Fruit fly (Drosophila melanogaster) whole organism, wandering third instar larva: ENCODE results near the gene CG4629.

Experiments
- Abd-B ChIP-seq: fragments of >200 bp; optimal IDR thresholded peaks from 2 replicates; lab custom pipeline; 2017; ENCODE audit warnings: missing biosample characterization, missing genetic modification characterization
- CG32264 ChIP-seq: fragments of 200-800 bp; sonication (Bioruptor generic); optimal IDR thresholded peaks from 2 replicates; lab custom pipeline; 2016; ENCODE audit warnings: missing biosample characterization, missing genetic modification characterization
- CrebA ChIP-seq: fragments of 200-800 bp; sonication (Bioruptor generic); optimal IDR thresholded peaks from 2 replicates; lab custom pipeline; 2016; ENCODE audit warnings: missing biosample characterization, mild to moderate bottlenecking, missing genetic modification characterization, borderline replicate concordance
- Dfd ChIP-seq: fragments of >200 bp; optimal IDR thresholded peaks from 2 replicates; lab custom pipeline; 2017; ENCODE audit warnings: missing biosample characterization, missing genetic modification characterization
- Dif ChIP-seq: fragments of 200-275, 200-300 bp; sonication (Bioruptor generic); optimal IDR thresholded peaks from 2 replicates; lab custom pipeline; 2018; ENCODE audit warnings: missing biosample characterization, missing genetic modification characterization; ENCODE audit not compliant: partially characterized antibody
- GATAd ChIP-seq: sonication (Bioruptor generic); optimal IDR thresholded peaks from 2 replicates; lab custom pipeline; 2016; ENCODE audit warnings: missing biosample characterization, missing genetic modification characterization
- HLH106 ChIP-seq: fragments of 200-800 bp; optimal IDR thresholded peaks from 3 replicates; lab custom pipeline; 2019; ENCODE audit warnings: missing biosample characterization, mild to moderate bottlenecking, missing genetic modification characterization, moderate library complexity
- Hnf4 ChIP-seq: fragments of 200-800 bp; sonication (Bioruptor generic); optimal IDR thresholded peaks from 2 replicates; lab custom pipeline; 2016; ENCODE audit warnings: missing biosample characterization, mild to moderate bottlenecking, missing genetic modification characterization
- Hr78 ChIP-seq: fragments of >200 bp; optimal IDR thresholded peaks from 2 replicates; lab custom pipeline; 2017; ENCODE audit warnings: missing biosample characterization, missing genetic modification characterization
- Hr83 ChIP-seq: fragments of 200-300 bp; sonication (Bioruptor generic); optimal IDR thresholded peaks from 2 replicates; lab custom pipeline; 2016; ENCODE audit warnings: missing biosample characterization, mild to moderate bottlenecking, missing genetic modification characterization, moderate library complexity; ENCODE audit not compliant: poor library complexity, severe bottlenecking
- Jra ChIP-seq: sonication (Bioruptor generic); optimal IDR thresholded peaks from 2 replicates; lab custom pipeline; 2016; ENCODE audit warnings: missing biosample characterization, missing genetic modification characterization
- Mio ChIP-seq: sonication (Bioruptor generic); optimal IDR thresholded peaks from 2 replicates; lab custom pipeline; 2016; ENCODE audit warnings: missing biosample characterization, missing genetic modification characterization
- Myc ChIP-seq: fragments of >200 bp; optimal IDR thresholded peaks from 2 replicates; lab custom pipeline; 2017
- N ChIP-seq: fragments of >200 bp; optimal IDR thresholded peaks from 2 replicates; lab custom pipeline; 2018; ENCODE audit warnings: missing biosample characterization, missing external identifiers, missing genetic modification characterization
- OdsH ChIP-seq: fragments of 200-800 bp; sonication (Bioruptor generic); optimal IDR thresholded peaks from 2 replicates; lab custom pipeline; 2016; ENCODE audit warnings: missing biosample characterization, mild to moderate bottlenecking, missing genetic modification characterization
- Sp1 ChIP-seq: fragments of 200-800 bp; sonication (Bioruptor generic); optimal IDR thresholded peaks from 3 replicates; lab custom pipeline; 2019; ENCODE audit warnings: missing biosample characterization, mild to moderate bottlenecking, missing genetic modification characterization, moderate library complexity
- Vsx2 ChIP-seq: fragments of 200-300, 225-300 bp; sonication (Bioruptor generic); optimal IDR thresholded peaks from 2 replicates; lab custom pipeline; 2018; ENCODE audit warnings: missing biosample characterization, missing genetic modification characterization; ENCODE audit not compliant: partially characterized antibody
- br ChIP-seq: fragments of 200-800 bp; sonication (Bioruptor generic); optimal IDR thresholded peaks from 2 replicates; lab custom pipeline; 2016; ENCODE audit warnings: missing biosample characterization, missing genetic modification characterization
- dl ChIP-seq, 2 experiments: fragments of 175-275, 200-275 bp in 1 of 2; fragments of 200-275 bp in 1 of 2; sonication (Bioruptor generic); optimal IDR thresholded peaks; lab custom pipeline; 2018; ENCODE audit warnings: mild to moderate bottlenecking in 2 of 2, missing biosample characterization in 2 of 2, missing genetic modification characterization in 2 of 2, moderate library complexity in 2 of 2; ENCODE audit not compliant: partially characterized antibody in 2 of 2, insufficient read depth in 1 of 2
- dmrt93B ChIP-seq: fragments of 200-800 bp; sonication (Bioruptor generic); optimal IDR thresholded peaks from 2 replicates; lab custom pipeline; 2018; ENCODE audit warnings: missing biosample characterization, mild to moderate bottlenecking, missing genetic modification characterization
- dsf ChIP-seq: sonication (Bioruptor generic); optimal IDR thresholded peaks from 2 replicates; lab custom pipeline; 2016; ENCODE audit warnings: missing biosample characterization, missing genetic modification characterization, borderline replicate concordance
- foxo ChIP-seq, 2 experiments: fragments of 200-800 bp; sonication (Bioruptor generic); optimal IDR thresholded peaks; 2 replicates in 1 of 2; 3 replicates in 1 of 2; lab custom pipeline; 2016 to 2017; ENCODE audit warnings: missing biosample characterization in 2 of 2, missing genetic modification characterization in 2 of 2
- fru ChIP-seq: fragments of 200-800 bp; sonication (Bioruptor generic); optimal IDR thresholded peaks from 3 replicates; lab custom pipeline; 2016; ENCODE audit warnings: missing biosample characterization, mild to moderate bottlenecking, missing genetic modification characterization
- h ChIP-seq: fragments of 200-800 bp; sonication (Bioruptor generic); optimal IDR thresholded peaks from 3 replicates; lab custom pipeline; 2016; ENCODE audit warnings: missing biosample characterization, mild to moderate bottlenecking, missing genetic modification characterization
- jim ChIP-seq: fragments of 175-275, 200-325 bp; sonication (Bioruptor generic); optimal IDR thresholded peaks from 2 replicates; lab custom pipeline; 2016; ENCODE audit warnings: missing biosample characterization, mild to moderate bottlenecking, missing genetic modification characterization
- lola ChIP-seq: fragments of >200 bp; optimal IDR thresholded peaks from 2 replicates; lab custom pipeline; 2017; ENCODE audit warnings: missing biosample characterization, missing genetic modification characterization
- pan ChIP-seq: fragments of >200 bp; optimal IDR thresholded peaks from 2 replicates; lab custom pipeline; 2017
- rgr ChIP-seq: fragments of 200-800 bp; sonication (Bioruptor generic); optimal IDR thresholded peaks from 3 replicates; lab custom pipeline; 2016; ENCODE audit warnings: missing biosample characterization, mild to moderate bottlenecking, missing genetic modification characterization
- tai ChIP-seq: sonication (Bioruptor generic); optimal IDR thresholded peaks from 2 replicates; lab custom pipeline; 2016; ENCODE audit warnings: missing biosample characterization, missing genetic modification characterization

CG4629 gene

DNA sequence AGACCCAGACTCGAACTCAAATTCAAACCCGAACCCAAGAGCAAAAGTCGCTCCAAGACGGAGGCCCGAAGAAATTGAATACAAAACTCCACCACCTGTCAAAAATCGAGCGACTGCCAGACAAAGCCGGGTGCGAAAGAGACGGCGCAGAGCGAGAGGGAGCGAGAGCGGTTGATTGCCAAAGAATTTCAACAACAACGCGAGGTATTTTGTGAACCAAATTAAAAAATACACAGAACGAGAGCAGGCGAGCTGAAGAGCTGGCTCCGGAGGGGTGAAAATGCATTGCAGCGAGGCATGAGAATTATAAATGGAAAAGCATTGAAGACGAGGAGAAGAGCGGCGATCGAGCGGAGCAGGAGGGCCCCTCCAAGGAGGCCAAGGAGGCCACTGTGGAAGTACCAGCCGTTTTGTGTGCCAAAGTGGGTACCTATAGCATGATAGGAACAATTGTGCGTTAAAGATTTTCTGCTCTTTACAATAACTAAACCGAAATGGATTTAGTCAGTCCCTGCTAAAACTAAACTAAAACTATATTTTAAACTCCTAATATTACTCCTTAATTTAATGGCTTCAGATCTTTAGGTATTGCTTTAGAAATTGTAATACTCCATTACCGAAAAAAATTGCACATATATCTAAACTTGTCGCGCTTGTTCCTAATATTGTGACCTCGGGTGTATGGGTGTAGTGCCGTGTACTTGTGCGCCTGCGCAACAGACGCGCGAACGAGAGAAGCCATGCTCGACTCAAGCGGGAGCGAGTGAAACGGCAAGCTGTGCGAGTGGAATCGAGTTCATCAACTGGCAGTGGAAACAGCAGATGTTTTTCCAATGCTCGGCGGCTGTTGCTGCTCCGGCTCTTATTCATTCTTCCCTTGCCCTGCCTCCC lies 39.6 kb downstream of the CG4629 start (continued):
- peak; percentile 50 for TF ChIP-seq Hr83
- peak; percentile 85 for TF ChIP-seq fru

dm6 chr2L:1057513-1057912 lies 44.8 kb downstream of the CG4629 start:
- TF ChIP-seq fru, result no peak
- TF ChIP-seq Mio (GFP tag; lab: Kevin White, UChicago), result no peak
- no peak for TF ChIP-seq Hr78 (GFP tag; lab: Kevin White, UChicago)
- no peak for TF ChIP-seq dmrt93B (GFP tag; lab: Kevin White, UChicago)
- TF ChIP-seq CrebA (GFP tag; lab: Kevin White, UChicago), result no peak
- TF ChIP-seq HLH106 (tag; lab: Kevin White, UChicago), result no peak
- TF ChIP-seq OdsH, result no peak
- TF ChIP-seq tai (GFP tag; lab: Kevin White, UChicago), result no peak
- TF ChIP-seq Hr83, result no peak
- TF ChIP-seq pan (lab: Kevin White, UChicago), result no peak

- no peak for TF ChIP-seq GATAd (GFP tag; lab: Kevin White, UChicago)
- no peak for TF ChIP-seq Mio (GFP tag; lab: Kevin White, UChicago)
- no peak for TF ChIP-seq h (GFP tag; lab: Kevin White, UChicago)
- no peak for TF ChIP-seq Abd-B
- no peak for TF ChIP-seq CrebA (GFP tag; lab: Kevin White, UChicago)
- TF ChIP-seq Hr83, result no peak
- no peak for TF ChIP-seq Hnf4 (GFP tag; lab: Kevin White, UChicago)
- no peak for TF ChIP-seq br
- TF ChIP-seq tai (GFP tag; lab: Kevin White, UChicago), result no peak
- TF ChIP-seq N (GFP tag; lab: Kevin White, UChicago), result no peak
- no peak for TF ChIP-seq Dfd (GFP tag; lab: Kevin White, UChicago)
- no peak for TF ChIP-seq rgr (GFP tag; lab: Kevin White, UChicago)
- no peak for TF ChIP-seq Jra
- TF ChIP-seq dmrt93B (GFP tag; lab: Kevin White, UChicago), result no peak
- TF ChIP-seq OdsH, result no peak
- no peak for TF ChIP-seq Vsx2 (GFP tag; lab: Kevin White, UChicago)
Observed at dm6 chr2L:1056631-1057030, 45.7 kb downstream of the CG4629 start.

- TF ChIP-seq Myc (lab: Kevin White, UChicago) (peak; percentile 70), dsf (GFP tag; lab: Kevin White, UChicago) (no peak), Jra (no peak), tai (GFP tag; lab: Kevin White, UChicago) (no peak), Hr83 (no peak), lola (GFP tag; lab: Kevin White, UChicago) (peak; percentile 40), N (GFP tag; lab: Kevin White, UChicago) (peak; percentile 73)
Observed at dm6 chr2L:1049361-1049760, 52.9 kb downstream of the CG4629 start.

dm6 chr2L:1048846-1049245 lies 53.5 kb downstream of the CG4629 start:
- TF ChIP-seq N (GFP tag; lab: Kevin White, UChicago) (no peak), HLH106 (tag; lab: Kevin White, UChicago) (no peak), Abd-B (no peak), Dif (peak; percentile 11), CG32264 (GFP tag; lab: Kevin White, UChicago) (no peak), Dfd (GFP tag; lab: Kevin White, UChicago) (no peak), jim (GFP tag; lab: Kevin White, UChicago) (no peak), Sp1 (no peak), dl (GFP tag; optimal IDR thresholded peaks at IDR 0.05; lab: Kevin White, UChicago; ENCODE audit: insufficient read depth in 1 of 2, partially characterized antibody in 2 of 2) (no peak)

DNA sequence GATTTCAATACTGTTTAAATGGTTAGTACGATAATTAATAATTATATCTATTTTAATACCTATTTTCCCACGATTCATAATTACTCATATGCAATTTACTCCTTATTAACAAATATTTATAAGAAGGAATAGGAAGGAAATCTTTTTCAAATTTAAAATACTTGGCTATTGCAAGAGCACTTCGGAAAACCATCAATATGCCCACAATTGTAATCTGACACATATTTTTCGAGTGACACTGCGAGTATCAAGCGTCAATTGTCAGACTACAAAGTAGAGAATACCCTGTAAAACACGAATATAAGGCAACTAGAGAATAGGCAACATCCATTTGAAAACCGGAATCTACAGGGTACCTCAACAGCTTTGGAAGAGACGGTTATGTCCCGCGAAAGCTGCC lies 53.9 kb downstream of the CG4629 start:
- no peak for TF ChIP-seq lola (GFP tag; lab: Kevin White, UChicago)
- peak in 1 of 2 experiments; percentile 13 for TF ChIP-seq foxo (GFP tag; optimal IDR thresholded peaks at IDR 0.05; lab: Kevin White, UChicago)
